Fruit fly (Drosophila melanogaster) whole organism, embryonic: ENCODE data around the gene Cwc25.
A peak's percentile ranks its signal among the peaks of the same experiment; 100 is the strongest.

Experiments
- Bdp1 ChIP-seq: fragments of 200-800 bp; sonication (Bioruptor generic); optimal IDR thresholded peaks from 3 replicates; lab custom pipeline; 2016; ENCODE audit warnings: missing biosample characterization, missing genetic modification characterization
- BtbVII ChIP-seq: fragments of 200-800 bp; sonication (Bioruptor generic); optimal IDR thresholded peaks from 3 replicates; lab custom pipeline; 2017; ENCODE audit warnings: missing biosample characterization, mild to moderate bottlenecking, missing genetic modification characterization
- CG10959 ChIP-seq: fragments of 200-800 bp; sonication (Bioruptor generic); IDR thresholded peaks from 2 replicates; pipeline ENCODE4 v1.3.6; 2022; ENCODE audit warnings: missing biosample characterization, missing genetic modification characterization
- CG11695 ChIP-seq: fragments of 200-800 bp; sonication (Bioruptor generic); IDR thresholded peaks from 3 replicates; pipeline ENCODE4 v1.3.6; 2022; ENCODE audit warnings: missing biosample characterization, missing genetic modification characterization
- CG11696 ChIP-seq: fragments of 200-800 bp; sonication (Bioruptor generic); IDR thresholded peaks from 2 replicates; pipeline ENCODE4 v1.3.6; 2022; ENCODE audit warnings: missing biosample characterization, missing genetic modification characterization
- CG11723 ChIP-seq: fragments of 200-800 bp; sonication (Bioruptor generic); optimal IDR thresholded peaks from 2 replicates; lab custom pipeline; 2017; ENCODE audit warnings: missing biosample characterization, mild to moderate bottlenecking, missing genetic modification characterization
- CG14050 ChIP-seq: fragments of 200-800 bp; sonication (Bioruptor generic); IDR thresholded peaks from 3 replicates; pipeline ENCODE4 v1.3.6; 2022; ENCODE audit warnings: missing biosample characterization, missing genetic modification characterization
- CG14965 ChIP-seq: fragments of 200-800 bp; sonication (Bioruptor generic); optimal IDR thresholded peaks from 2 replicates; lab custom pipeline; 2016; ENCODE audit warnings: missing biosample characterization, missing genetic modification characterization, borderline replicate concordance
- CG17568 ChIP-seq: fragments of 200-800 bp; sonication (Bioruptor generic); optimal IDR thresholded peaks from 2 replicates; lab custom pipeline; 2018; ENCODE audit warnings: missing biosample characterization, mild to moderate bottlenecking, missing genetic modification characterization, moderate library complexity
- CG17912 ChIP-seq: fragments of 200-800 bp; sonication (Bioruptor generic); optimal IDR thresholded peaks from 2 replicates; lab custom pipeline; 2018; ENCODE audit warnings: missing biosample characterization, mild to moderate bottlenecking, missing genetic modification characterization
- CG3065 ChIP-seq: fragments of 200-800 bp; sonication (Bioruptor generic); optimal IDR thresholded peaks from 2 replicates; lab custom pipeline; 2016; ENCODE audit warnings: missing biosample characterization, missing genetic modification characterization
- CG7357 ChIP-seq: fragments of 200-800 bp; sonication (Bioruptor generic); IDR thresholded peaks from 3 replicates; pipeline ENCODE4 v1.3.6; 2022; ENCODE audit warnings: missing biosample characterization, missing genetic modification characterization
- CG7745 ChIP-seq: fragments of 200-800 bp; sonication (Bioruptor generic); optimal IDR thresholded peaks from 2 replicates; lab custom pipeline; 2018; ENCODE audit warnings: missing biosample characterization, mild to moderate bottlenecking, missing genetic modification characterization, moderate library complexity
- CG9437 ChIP-seq: fragments of 200-800 bp; sonication (Bioruptor generic); optimal IDR thresholded peaks from 2 replicates; lab custom pipeline; 2018; ENCODE audit warnings: missing biosample characterization, mild to moderate bottlenecking, missing genetic modification characterization
- CG9876 ChIP-seq: fragments of 200-800 bp; sonication (Bioruptor generic); optimal IDR thresholded peaks from 2 replicates; lab custom pipeline; 2016; ENCODE audit warnings: missing biosample characterization, missing genetic modification characterization
- E2f2 ChIP-seq: fragments of 200-800 bp; sonication (Bioruptor generic); IDR thresholded peaks from 2 replicates; pipeline ENCODE4 v1.3.6; 2022; ENCODE audit warnings: missing biosample characterization, missing genetic modification characterization
- Ets65A ChIP-seq: fragments of 200-800 bp; sonication (Bioruptor generic); peaks from one replicate; lab custom pipeline; 2016; ENCODE audit warnings: missing biosample characterization, missing genetic modification characterization
- Ets97D ChIP-seq: fragments of 200-800 bp; sonication (Bioruptor generic); optimal IDR thresholded peaks from 3 replicates; lab custom pipeline; 2016; ENCODE audit warnings: missing biosample characterization, missing genetic modification characterization
- HLH3B ChIP-seq: fragments of 200-800 bp; sonication (Bioruptor generic); IDR thresholded peaks from 2 replicates; pipeline ENCODE4 v1.3.6; 2022; ENCODE audit warnings: missing biosample characterization, missing genetic modification characterization
- Lpt ChIP-seq: fragments of >200 bp; optimal IDR thresholded peaks from 2 replicates; lab custom pipeline; 2018; ENCODE audit warnings: missing biosample characterization, missing genetic modification characterization
- NC2α ChIP-seq: fragments of 200-800 bp; sonication (Bioruptor generic); optimal IDR thresholded peaks from 2 replicates; lab custom pipeline; 2016; ENCODE audit warnings: missing biosample characterization, missing genetic modification characterization
- Rfx ChIP-seq: fragments of 200-800 bp; sonication (Bioruptor generic); IDR thresholded peaks from 2 replicates; pipeline ENCODE4 v1.3.6; 2022; ENCODE audit warnings: missing biosample characterization, missing genetic modification characterization
- Spps ChIP-seq: fragments of 200-800 bp; sonication (Bioruptor generic); optimal IDR thresholded peaks from 2 replicates; lab custom pipeline; 2018; ENCODE audit warnings: missing biosample characterization, mild to moderate bottlenecking, missing genetic modification characterization
- Stat92E ChIP-seq, 3 experiments: fragments of >200 bp in 2 of 3; fragments of 200-800 bp in 1 of 3; sonication (Bioruptor generic) in 1 of 3; optimal IDR thresholded peaks; 2 replicates each; lab custom pipeline; 2017 to 2019; ENCODE audit warnings: missing biosample characterization in 3 of 3, missing genetic modification characterization in 3 of 3, mild to moderate bottlenecking in 1 of 3, moderate library complexity in 1 of 3
- Taf1 ChIP-seq: fragments of 200-800 bp; sonication (Bioruptor generic); IDR thresholded peaks from 2 replicates; pipeline ENCODE4 v1.3.6; 2022; ENCODE audit warnings: missing biosample characterization, missing genetic modification characterization
- cad ChIP-seq: fragments of >200 bp; optimal IDR thresholded peaks from 2 replicates; lab custom pipeline; 2017; ENCODE audit warnings: missing biosample characterization, missing genetic modification characterization
- cas ChIP-seq: fragments of 200-800 bp; sonication (Bioruptor generic); IDR thresholded peaks from 2 replicates; pipeline ENCODE4 v1.3.6; 2022; ENCODE audit warnings: missing biosample characterization, missing genetic modification characterization
- caup ChIP-seq: fragments of 200-800 bp; sonication (Bioruptor generic); optimal IDR thresholded peaks from 3 replicates; lab custom pipeline; 2017; ENCODE audit warnings: missing biosample characterization, mild to moderate bottlenecking, missing genetic modification characterization, moderate library complexity; ENCODE audit not compliant: severe bottlenecking
- dati ChIP-seq: fragments of 200-800 bp; sonication (Bioruptor generic); IDR thresholded peaks from 2 replicates; pipeline ENCODE4 v1.3.6; 2022; ENCODE audit warnings: missing biosample characterization, missing genetic modification characterization
- dimm ChIP-seq: fragments of 200-800 bp; sonication (Bioruptor generic); IDR thresholded peaks from 2 replicates; pipeline ENCODE4 v1.3.6; 2022; ENCODE audit warnings: missing biosample characterization, missing genetic modification characterization
- esg ChIP-seq: fragments of 200-800 bp; sonication (Bioruptor generic); conservative IDR thresholded peaks from 2 replicates; pipeline ENCODE4 v1.3.6; 2022; ENCODE audit warnings: missing biosample characterization, missing genetic modification characterization
- gcm2 ChIP-seq: fragments of 200-800 bp; sonication (Bioruptor generic); optimal IDR thresholded peaks from 2 replicates; lab custom pipeline; 2016; ENCODE audit warnings: missing biosample characterization, missing genetic modification characterization
- grau ChIP-seq: fragments of 200-800 bp; optimal IDR thresholded peaks from 3 replicates; lab custom pipeline; 2019; ENCODE audit warnings: missing biosample characterization, mild to moderate bottlenecking, missing genetic modification characterization, moderate library complexity
- klu ChIP-seq: fragments of 200-800 bp; sonication (Bioruptor generic); IDR thresholded peaks from 2 replicates; pipeline ENCODE4 v1.3.6; 2022; ENCODE audit warnings: missing biosample characterization, missing genetic modification characterization
- lola ChIP-seq, 3 experiments: fragments of >200 bp in 2 of 3; fragments of 200-800 bp in 1 of 3; sonication (Bioruptor generic) in 1 of 3; optimal IDR thresholded peaks; 2 replicates each; lab custom pipeline; 2017 to 2019; ENCODE audit warnings: missing biosample characterization in 3 of 3, missing genetic modification characterization in 3 of 3, mild to moderate bottlenecking in 1 of 3, moderate library complexity in 1 of 3
- mirr ChIP-seq: fragments of 200-800 bp; sonication (Bioruptor generic); optimal IDR thresholded peaks from 3 replicates; lab custom pipeline; 2018; ENCODE audit warnings: missing biosample characterization, mild to moderate bottlenecking, missing genetic modification characterization
- mld ChIP-seq: fragments of 200-800 bp; sonication (Bioruptor generic); IDR thresholded peaks from 3 replicates; pipeline ENCODE4 v1.3.6; 2022; ENCODE audit warnings: missing biosample characterization, missing genetic modification characterization; ENCODE audit not compliant: partially characterized antibody
- onecut ChIP-seq: fragments of 200-800 bp; sonication (Bioruptor generic); IDR thresholded peaks from 2 replicates; pipeline ENCODE4 v1.3.6; 2022; ENCODE audit warnings: missing biosample characterization, missing genetic modification characterization
- otp ChIP-seq: fragments of 200-800 bp; sonication (Bioruptor generic); IDR thresholded peaks from 3 replicates; pipeline ENCODE4, ENCODE4 v1.3.6; 2022; ENCODE audit warnings: missing biosample characterization, missing genetic modification characterization
- pita ChIP-seq: fragments of 200-800 bp; sonication (Bioruptor generic); optimal IDR thresholded peaks from 2 replicates; lab custom pipeline; 2017; ENCODE audit warnings: missing biosample characterization, mild to moderate bottlenecking, missing genetic modification characterization
- pnt ChIP-seq: fragments of 200-800 bp; sonication (Bioruptor generic); optimal IDR thresholded peaks from 3 replicates; lab custom pipeline; 2016; ENCODE audit warnings: missing biosample characterization, missing genetic modification characterization
- ranshi ChIP-seq: fragments of 200-800 bp; sonication (Bioruptor generic); IDR thresholded peaks from 2 replicates; pipeline ENCODE4 v1.3.6; 2022; ENCODE audit warnings: missing biosample characterization, missing genetic modification characterization
- scrt ChIP-seq: fragments of 200-800 bp; sonication (Bioruptor generic); optimal IDR thresholded peaks from 2 replicates; lab custom pipeline; 2018; ENCODE audit warnings: missing biosample characterization, mild to moderate bottlenecking, missing genetic modification characterization, moderate library complexity
- so ChIP-seq: fragments of 200-800 bp; sonication (Bioruptor generic); IDR thresholded peaks from 3 replicates; pipeline ENCODE4 v1.3.6; 2022; ENCODE audit warnings: missing biosample characterization, missing genetic modification characterization
- ssp ChIP-seq: fragments of 200-800 bp; sonication (Bioruptor generic); IDR thresholded peaks from 2 replicates; pipeline ENCODE4 v1.3.6; 2022; ENCODE audit warnings: missing biosample characterization, missing genetic modification characterization
- sug ChIP-seq: fragments of 200-800 bp; optimal IDR thresholded peaks from 2 replicates; lab custom pipeline; 2019; ENCODE audit warnings: missing biosample characterization, mild to moderate bottlenecking, missing genetic modification characterization, moderate library complexity
- toy ChIP-seq: fragments of 200-800 bp; sonication (Bioruptor generic); IDR thresholded peaks from 2 replicates; pipeline ENCODE4 v1.3.6; 2022; ENCODE audit warnings: missing biosample characterization, missing genetic modification characterization
- twi ChIP-seq: fragments of 200-800 bp; optimal IDR thresholded peaks from 2 replicates; lab custom pipeline; 2019; ENCODE audit warnings: missing biosample characterization, mild to moderate bottlenecking, missing genetic modification characterization, moderate library complexity
- unc-4 ChIP-seq: fragments of 200-800 bp; sonication (Bioruptor generic); IDR thresholded peaks from 2 replicates; pipeline ENCODE4 v1.3.6; 2022; ENCODE audit warnings: missing biosample characterization, missing genetic modification characterization; ENCODE audit not compliant: partially characterized antibody
- usp ChIP-seq: fragments of >200 bp; optimal IDR thresholded peaks from 2 replicates; lab custom pipeline; 2017; ENCODE audit warnings: missing biosample characterization, missing genetic modification characterization

Gene Cwc25

dm6 chr2L:2748480-2749143 is 3.7 kb downstream of the Cwc25 start (continued):
- TF ChIP-seq toy (GFP tag; lab: Robert Waterston, UW), result peak; percentile 72; the same call in 1 of the 2 replicates
- TF ChIP-seq Taf1, result peak; percentile 59
- TF ChIP-seq so (GFP tag; lab: Robert Waterston, UW), result peak; percentile 86
- peak; percentile 95 for TF ChIP-seq Rfx (GFP tag; lab: Robert Waterston, UW)
- TF ChIP-seq BtbVII (GFP tag; lab: Kevin White, UChicago), result peak; percentile 81
- TF ChIP-seq CG10959, result peak; percentile 63
- no peak for TF ChIP-seq pita
- no peak for TF ChIP-seq mld (GFP tag; lab: Robert Waterston, UW)
- TF ChIP-seq twi, result peak; percentile 81
- TF ChIP-seq NC2α (GFP tag; lab: Kevin White, UChicago), result peak; percentile 19
- peak; percentile 80 for TF ChIP-seq esg (GFP tag; lab: Robert Waterston, UW)
- peak; percentile 56 for TF ChIP-seq unc-4 (GFP tag; lab: Robert Waterston, UW)
- TF ChIP-seq E2f2, result peak; percentile 93
- peak; percentile 71 for TF ChIP-seq CG11723
- peak; percentile 88 for TF ChIP-seq cas (GFP tag; lab: Robert Waterston, UW)
- TF ChIP-seq cad (GFP tag; lab: Kevin White, UChicago), result no peak
- TF ChIP-seq usp (GFP tag; lab: Kevin White, UChicago), result no peak
- peak; percentile 30 for TF ChIP-seq Spps (tag; lab: Kevin White, UChicago)
- TF ChIP-seq Bdp1 (GFP tag; lab: Kevin White, UChicago), result peak; percentile 74
- TF ChIP-seq pnt (GFP tag; lab: Kevin White, UChicago), result peak; percentile 66
- peak; percentile 99 for TF ChIP-seq Ets65A (GFP tag; lab: Kevin White, UChicago)
- TF ChIP-seq dati (GFP tag; lab: Robert Waterston, UW), result no peak
- peak; percentile 81 for TF ChIP-seq klu
- no peak for TF ChIP-seq CG17568
- 0 out of 2 replicates have a peak, but pooled peaks have one; percentile 25 for TF ChIP-seq dimm (GFP tag; lab: Robert Waterston, UW)
- peak; percentile 92 for TF ChIP-seq caup (GFP tag; lab: Kevin White, UChicago)
- TF ChIP-seq Ets97D (GFP tag; lab: Kevin White, UChicago), result peak; percentile 94
- peak; percentile 69; the same call in 2 of the 3 replicates for TF ChIP-seq otp (GFP tag; lab: Robert Waterston, UW)
- TF ChIP-seq mirr (GFP tag; lab: Kevin White, UChicago), result peak; percentile 94
- peak; percentile 76 for TF ChIP-seq onecut (GFP tag; lab: Robert Waterston, UW)
- peak; percentile 74 for TF ChIP-seq CG9876
- no peak for TF ChIP-seq CG11696 (GFP tag; lab: Robert Waterston, UW)
- peak; percentile 75 for TF ChIP-seq ssp
- TF ChIP-seq Lpt (GFP tag; lab: Kevin White, UChicago), result no peak
- TF ChIP-seq scrt (GFP tag; lab: Kevin White, UChicago), result no peak
- no peak for TF ChIP-seq CG7745 (tag; lab: Kevin White, UChicago)
- TF ChIP-seq CG3065 (GFP tag; lab: Kevin White, UChicago), result peak; percentile 67
- peak; percentile 34 for TF ChIP-seq gcm2 (GFP tag; lab: Kevin White, UChicago)
- peak; percentile 88 for TF ChIP-seq CG17912
- peak; percentile 75; the same call in 2 of the 3 replicates for TF ChIP-seq CG14050 (GFP tag; lab: Robert Waterston, UW)
- TF ChIP-seq CG11695 (GFP tag; lab: Robert Waterston, UW), result peak; percentile 91
- TF ChIP-seq CG7357 (GFP tag; lab: Robert Waterston, UW), result peak; percentile 72
- TF ChIP-seq ranshi (GFP tag; lab: Robert Waterston, UW), result peak; percentile 83
- TF ChIP-seq CG14965 (GFP tag; lab: Kevin White, UChicago), result no peak
- TF ChIP-seq HLH3B (GFP tag; lab: Robert Waterston, UW), result peak; percentile 88
- no peak for TF ChIP-seq Stat92E (GFP tag; optimal IDR thresholded peaks at IDR 0.05; lab: Kevin White, UChicago)
- peak; percentile 87 for TF ChIP-seq CG9437 (GFP tag; lab: Kevin White, UChicago)
- TF ChIP-seq lola (GFP tag; optimal IDR thresholded peaks at IDR 0.05; lab: Kevin White, UChicago), result peak in 1 of 3 experiments; percentile 80
- TF ChIP-seq grau (tag; lab: Kevin White, UChicago), result peak; percentile 93
- peak; percentile 89 for TF ChIP-seq sug (tag; lab: Kevin White, UChicago)
